Fruit fly (Drosophila melanogaster): ENCODE measurements around the gene CG15528.

DNA sequence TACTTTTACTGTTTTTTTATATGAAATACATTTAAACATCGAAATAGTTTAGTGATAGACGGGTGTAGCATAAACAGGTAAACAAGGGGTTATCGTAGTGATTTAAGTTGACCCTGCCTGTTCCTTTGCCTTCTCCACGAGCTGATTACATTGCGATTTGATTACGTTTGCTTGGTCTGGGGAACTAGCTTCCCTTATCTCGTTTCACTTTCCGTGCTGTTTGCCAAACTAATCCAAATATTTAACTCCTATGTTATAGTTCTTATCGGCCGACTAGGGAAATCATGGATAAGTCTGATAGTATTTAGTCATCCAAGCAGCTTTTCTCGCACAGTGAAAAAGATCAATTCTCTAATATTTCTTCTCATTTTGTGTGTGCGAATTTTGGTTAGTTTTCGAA lies 10.1 kb upstream of the CG15528 start:
- TF ChIP-seq EcR (GFP tag; optimal IDR thresholded peaks at IDR 0.05): no peak
- TF ChIP-seq usp (GFP tag; optimal IDR thresholded peaks at IDR 0.05): no peak
- TF ChIP-seq CG8478 (optimal IDR thresholded peaks at IDR 0.05): no peak
- no peak for TF ChIP-seq pan (optimal IDR thresholded peaks at IDR 0.05)
- TF ChIP-seq psq (optimal IDR thresholded peaks at IDR 0.05): no peak
